Worm (Caenorhabditis elegans) whole organism, mixed stage, embryonic: Measurements from ENCODE around the gene phy-4.

Source experiments
- M03D4.4 ChIP-seq: sonication (generic microtip); optimal IDR thresholded peaks from 2 replicates; lab custom pipeline; 2017; ENCODE audit warnings: mild to moderate bottlenecking, missing genetic modification characterization, missing compliant biosample characterization
- bed-3 ChIP-seq: fragments of 200-800 bp; sonication (Bioruptor generic); optimal IDR thresholded peaks from 3 replicates; lab custom pipeline; 2018; ENCODE audit warnings: mild to moderate bottlenecking, missing genetic modification characterization, moderate library complexity, missing compliant biosample characterization
- blmp-1 ChIP-seq: fragments of 150-350 bp; optimal IDR thresholded peaks from 2 replicates; lab custom pipeline; 2014; ENCODE audit warnings: missing biosample characterization, missing genetic modification characterization
- ceh-39 ChIP-seq: fragments of 150-350 bp; optimal IDR thresholded peaks from 2 replicates; lab custom pipeline; 2014; ENCODE audit warnings: missing biosample characterization, missing genetic modification characterization
- ceh-43 ChIP-seq: fragments of 200-800 bp; sonication (Bioruptor generic); optimal IDR thresholded peaks from 2 replicates; lab custom pipeline; 2018; ENCODE audit warnings: mild to moderate bottlenecking, missing genetic modification characterization, moderate library complexity, missing compliant biosample characterization
- ceh-83 ChIP-seq: fragments of 200-800 bp; sonication (Bioruptor generic); optimal IDR thresholded peaks from 2 replicates; lab custom pipeline; 2018; ENCODE audit warnings: mild to moderate bottlenecking, missing genetic modification characterization, missing compliant biosample characterization
- ces-1 ChIP-seq: fragments of 150-350 bp; optimal IDR thresholded peaks from 2 replicates; lab custom pipeline; 2014; ENCODE audit warnings: missing biosample characterization, missing genetic modification reagents, missing genetic modification characterization
- cnd-1 ChIP-seq: fragments of 200-800 bp; sonication (Bioruptor generic); optimal IDR thresholded peaks from 2 replicates; lab custom pipeline; 2018; ENCODE audit warnings: mild to moderate bottlenecking, missing genetic modification characterization, missing compliant biosample characterization
- drap-1 ChIP-seq: fragments of 200-800 bp; sonication (Bioruptor generic); optimal IDR thresholded peaks from 3 replicates; lab custom pipeline; 2018; ENCODE audit warnings: mild to moderate bottlenecking, missing genetic modification characterization, missing compliant biosample characterization
- elt-1 ChIP-seq: sonication (generic microtip); optimal IDR thresholded peaks from 2 replicates; lab custom pipeline; 2017; ENCODE audit warnings: missing genetic modification characterization, mild to moderate bottlenecking, missing compliant biosample characterization, antibody characterized with exemption, moderate library complexity, borderline replicate concordance; ENCODE audit not compliant: insufficient read depth
- elt-3 ChIP-seq: fragments of 150-350 bp; optimal IDR thresholded peaks from 2 replicates; lab custom pipeline; 2014; ENCODE audit warnings: missing biosample characterization, missing genetic modification characterization
- flh-1 ChIP-seq: fragments of 200-800 bp; sonication (Bioruptor generic); optimal IDR thresholded peaks from 2 replicates; lab custom pipeline; 2018; ENCODE audit warnings: mild to moderate bottlenecking, missing genetic modification characterization, moderate library complexity, missing compliant biosample characterization
- ham-2 ChIP-seq: fragments of 200-800 bp; sonication (Bioruptor generic); optimal IDR thresholded peaks from 2 replicates; lab custom pipeline; 2018; ENCODE audit warnings: mild to moderate bottlenecking, missing genetic modification characterization, missing compliant biosample characterization
- hlh-1 ChIP-seq: fragments of 150-350 bp; optimal IDR thresholded peaks from 2 replicates; lab custom pipeline; 2014; ENCODE audit warnings: missing biosample characterization, missing genetic modification reagents, missing genetic modification characterization
- lin-13 ChIP-seq: fragments of 150-350 bp; optimal IDR thresholded peaks from 2 replicates; lab custom pipeline; 2014; ENCODE audit warnings: missing biosample characterization, missing genetic modification characterization
- lin-32 ChIP-seq: fragments of 200-800 bp; sonication (Bioruptor generic); optimal IDR thresholded peaks from 2 replicates; lab custom pipeline; 2018; ENCODE audit warnings: mild to moderate bottlenecking, missing genetic modification characterization, missing compliant biosample characterization
- lsy-2 ChIP-seq: fragments of 150-350 bp; optimal IDR thresholded peaks from 2 replicates; lab custom pipeline; 2014; ENCODE audit warnings: missing biosample characterization, missing genetic modification characterization
- mab-5 ChIP-seq: fragments of 150-350 bp; optimal IDR thresholded peaks from 2 replicates; lab custom pipeline; 2014; ENCODE audit warnings: missing biosample characterization, missing genetic modification characterization
- mep-1 ChIP-seq: fragments of 150-350 bp; optimal IDR thresholded peaks from 2 replicates; lab custom pipeline; 2017; ENCODE audit warnings: missing biosample characterization, missing genetic modification reagents, missing genetic modification characterization, inconsistent platforms
- mls-2 ChIP-seq: sonication (generic microtip); optimal IDR thresholded peaks from 2 replicates; lab custom pipeline; 2016; ENCODE audit warnings: mild to moderate bottlenecking, missing genetic modification characterization, moderate library complexity, missing compliant biosample characterization
- nhr-12 ChIP-seq: fragments of 150-350 bp; optimal IDR thresholded peaks from 2 replicates; lab custom pipeline; 2014; ENCODE audit warnings: missing biosample characterization, missing genetic modification characterization
- nhr-2 ChIP-seq: fragments of 150-350 bp; optimal IDR thresholded peaks from 2 replicates; lab custom pipeline; 2014; ENCODE audit warnings: missing biosample characterization, missing genetic modification characterization
- nhr-237 ChIP-seq: fragments of 150-350 bp; optimal IDR thresholded peaks from 2 replicates; lab custom pipeline; 2014; ENCODE audit warnings: missing biosample characterization, missing genetic modification characterization
- nhr-28 ChIP-seq: fragments of 150-350 bp; optimal IDR thresholded peaks from 2 replicates; lab custom pipeline; 2014; ENCODE audit warnings: missing biosample characterization, missing genetic modification characterization
- nhr-76 ChIP-seq: sonication (generic microtip); optimal IDR thresholded peaks from 2 replicates; lab custom pipeline; 2017; ENCODE audit warnings: missing biosample characterization, missing genetic modification characterization
- pha-4 ChIP-seq: fragments of 150-350 bp; optimal IDR thresholded peaks from 2 replicates; lab custom pipeline; 2018; ENCODE audit warnings: missing biosample characterization, missing genetic modification reagents, missing genetic modification characterization
- sem-2 ChIP-seq: fragments of 200-800 bp; sonication (Bioruptor generic); optimal IDR thresholded peaks from 2 replicates; lab custom pipeline; 2018; ENCODE audit warnings: mild to moderate bottlenecking, missing genetic modification characterization, missing compliant biosample characterization
- snpc-4 ChIP-seq: fragments of 150-350 bp; optimal IDR thresholded peaks from 2 replicates; lab custom pipeline; 2014; ENCODE audit warnings: missing biosample characterization, missing genetic modification characterization
- sptf-1 ChIP-seq: sonication (generic microtip); optimal IDR thresholded peaks from 2 replicates; lab custom pipeline; 2017; ENCODE audit warnings: mild to moderate bottlenecking, missing genetic modification characterization, moderate library complexity, missing compliant biosample characterization
- tbx-8 ChIP-seq: fragments of 200-800 bp; sonication (Bioruptor generic); optimal IDR thresholded peaks from 2 replicates; lab custom pipeline; 2018; ENCODE audit warnings: mild to moderate bottlenecking, missing genetic modification characterization, moderate library complexity, missing compliant biosample characterization
- unc-120 ChIP-seq: sonication (generic microtip); optimal IDR thresholded peaks from 2 replicates; lab custom pipeline; 2017; ENCODE audit warnings: missing genetic modification characterization, missing compliant biosample characterization; ENCODE audit not compliant: poor library complexity, severe bottlenecking
- unc-39 ChIP-seq: fragments of 150-350 bp; optimal IDR thresholded peaks from 2 replicates; lab custom pipeline; 2014; ENCODE audit warnings: missing biosample characterization, missing genetic modification characterization
- unc-62 ChIP-seq: fragments of 150-350 bp; optimal IDR thresholded peaks from 2 replicates; lab custom pipeline; 2014; ENCODE audit warnings: missing biosample characterization, missing genetic modification reagents, missing genetic modification characterization
- zip-8 ChIP-seq: fragments of 150-350 bp; optimal IDR thresholded peaks from 2 replicates; lab custom pipeline; 2014; ENCODE audit warnings: missing biosample characterization, missing genetic modification characterization
- ztf-11 ChIP-seq: fragments of 150-350 bp; optimal IDR thresholded peaks from 2 replicates; lab custom pipeline; 2014; ENCODE audit warnings: missing biosample characterization, missing genetic modification characterization

The phy-4 gene

ce11 chrV:19531034-19531433 lies 17.6 kb upstream of the phy-4 start:
- TF ChIP-seq sem-2 (no peak), pha-4 (tag; lab: Kevin White, UChicago) (no peak), mls-2 (tag; lab: Kevin White, UChicago) (no peak), ces-1 (GFP tag; lab: Kevin White, UChicago) (no peak), bed-3 (GFP tag; lab: Kevin White, UChicago) (no peak), nhr-76 (tag; lab: Kevin White, UChicago) (no peak), ceh-83 (GFP tag; lab: Kevin White, UChicago) (no peak)

- TF ChIP-seq snpc-4 (tag; lab: Kevin White, UChicago), result no peak
- TF ChIP-seq sem-2, result no peak
- TF ChIP-seq ztf-11 (tag; lab: Kevin White, UChicago), result no peak
- peak; percentile 77 for TF ChIP-seq ceh-39 (tag; lab: Kevin White, UChicago)
- TF ChIP-seq elt-1 (tag; lab: Kevin White, UChicago), result no peak
- TF ChIP-seq lsy-2 (tag; lab: Kevin White, UChicago), result peak; percentile 56
- TF ChIP-seq unc-39 (tag; lab: Kevin White, UChicago), result peak; percentile 99
- TF ChIP-seq flh-1, result no peak
- TF ChIP-seq elt-3 (tag; lab: Kevin White, UChicago), result peak; percentile 87
- TF ChIP-seq bed-3 (GFP tag; lab: Kevin White, UChicago), result no peak
- peak; percentile 98 for TF ChIP-seq unc-62 (GFP tag; lab: Kevin White, UChicago)
- TF ChIP-seq M03D4.4 (tag; lab: Kevin White, UChicago), result no peak
- no peak for TF ChIP-seq cnd-1 (tag; lab: Kevin White, UChicago)
- no peak for TF ChIP-seq nhr-76 (tag; lab: Kevin White, UChicago)
- peak; percentile 29 for TF ChIP-seq drap-1 (GFP tag; lab: Kevin White, UChicago)
- no peak for TF ChIP-seq ham-2 (GFP tag; lab: Kevin White, UChicago)
- TF ChIP-seq mls-2 (tag; lab: Kevin White, UChicago), result peak; percentile 61
- TF ChIP-seq lin-32, result no peak
- peak; percentile 35 for TF ChIP-seq mep-1 (tag; lab: Kevin White, UChicago)
- TF ChIP-seq zip-8 (tag; lab: Kevin White, UChicago), result no peak
- TF ChIP-seq nhr-12 (tag; lab: Kevin White, UChicago), result peak; percentile 27
- TF ChIP-seq ceh-43 (GFP tag; lab: Kevin White, UChicago), result no peak
- TF ChIP-seq unc-120 (tag; lab: Kevin White, UChicago), result no peak
- no peak for TF ChIP-seq ceh-83 (GFP tag; lab: Kevin White, UChicago)
- no peak for TF ChIP-seq sptf-1
- TF ChIP-seq tbx-8 (GFP tag; lab: Kevin White, UChicago), result peak; percentile 33
- no peak for TF ChIP-seq lin-13 (tag; lab: Kevin White, UChicago)
- TF ChIP-seq mab-5 (tag; lab: Kevin White, UChicago), result no peak
- peak; percentile 85 for TF ChIP-seq nhr-2 (tag; lab: Kevin White, UChicago)
- TF ChIP-seq hlh-1 (tag; lab: Kevin White, UChicago), result no peak
- TF ChIP-seq nhr-28 (tag; lab: Kevin White, UChicago), result no peak
- TF ChIP-seq ces-1 (GFP tag; lab: Kevin White, UChicago), result peak; percentile 58
- no peak for TF ChIP-seq blmp-1 (tag; lab: Kevin White, UChicago)
- TF ChIP-seq nhr-237 (tag; lab: Kevin White, UChicago), result peak; percentile 80
- peak; percentile 21 for TF ChIP-seq pha-4 (tag; lab: Kevin White, UChicago)
These were observed 15.7 kb upstream of the phy-4 start for ce11 chrV:19529168-19529567.

- TF ChIP-seq ham-2 (GFP tag; lab: Kevin White, UChicago), result peak; percentile 17
These were observed 15.1 kb upstream of the phy-4 start for ce11 chrV:19528535-19528934.

- no peak for TF ChIP-seq snpc-4 (tag; lab: Kevin White, UChicago)
- no peak for TF ChIP-seq zip-8 (tag; lab: Kevin White, UChicago)
- no peak for TF ChIP-seq sptf-1
- no peak for TF ChIP-seq nhr-12 (tag; lab: Kevin White, UChicago)
- TF ChIP-seq elt-1 (tag; lab: Kevin White, UChicago), result no peak
- TF ChIP-seq nhr-76 (tag; lab: Kevin White, UChicago), result no peak
- TF ChIP-seq mep-1 (tag; lab: Kevin White, UChicago), result no peak
- no peak for TF ChIP-seq ham-2 (GFP tag; lab: Kevin White, UChicago)
These were observed 14.1 kb upstream of the phy-4 start for ce11 chrV:19527565-19527964.
